Fruit fly (Drosophila melanogaster): ENCODE results near the gene Fum2.
A peak's percentile ranks its signal among the peaks of the same experiment; 100 is the strongest.

Gene Fum2

dm6 chrX:6683635-6684499, 2.3 kb downstream of the Fum2 start, which contains the start of gene Pink1 (continued):
- TF ChIP-seq CG8924 (tag; optimal IDR thresholded peaks at IDR 0.05), result no peak
- TF ChIP-seq zfh1 (GFP tag; IDR thresholded peaks at IDR 0.05), result no peak
- TF ChIP-seq crol (GFP tag; IDR thresholded peaks at IDR 0.05), result peak; percentile 91
- no peak for TF ChIP-seq dysf (GFP tag; IDR thresholded peaks at IDR 0.05)
- TF ChIP-seq CrebB (tag; optimal IDR thresholded peaks at IDR 0.05), result no peak
- TF ChIP-seq Med (GFP tag), result peak; percentile 59
- no peak for TF ChIP-seq CG13296 (GFP tag; optimal IDR thresholded peaks at IDR 0.05)
- peak; percentile 91 for TF ChIP-seq CG13624 (GFP tag; optimal IDR thresholded peaks at IDR 0.05)
- TF ChIP-seq Sin3A (optimal IDR thresholded peaks at IDR 0.05), result peak; percentile 11
- TF ChIP-seq Kr (GFP tag; optimal IDR thresholded peaks at IDR 0.05), result no peak
- TF ChIP-seq CG17186 (GFP tag; optimal IDR thresholded peaks at IDR 0.05), result no peak
- TF ChIP-seq sd (tag; optimal IDR thresholded peaks at IDR 0.05), result no peak
- peak; percentile 11 for TF ChIP-seq CoRest (tag; optimal IDR thresholded peaks at IDR 0.05)
- TF ChIP-seq Myb (GFP tag; optimal IDR thresholded peaks at IDR 0.05), result peak; percentile 98
- peak; percentile 1 for TF ChIP-seq Ets97D (GFP tag; optimal IDR thresholded peaks at IDR 0.05)
- peak in 1 of 2 experiments; percentile 13 for TF ChIP-seq insv (GFP tag; optimal IDR thresholded peaks at IDR 0.05)
- peak; percentile 41 for TF ChIP-seq cg (GFP tag; optimal IDR thresholded peaks at IDR 0.05)
- peak; percentile 53 for TF ChIP-seq MESR4 (GFP tag; optimal IDR thresholded peaks at IDR 0.05)
- TF ChIP-seq sug (tag; optimal IDR thresholded peaks at IDR 0.05), result peak; percentile 14
- no peak for TF ChIP-seq org-1 (GFP tag; optimal IDR thresholded peaks at IDR 0.05)
- TF ChIP-seq nom (GFP tag; optimal IDR thresholded peaks at IDR 0.05), result peak; percentile 30
- TF ChIP-seq ato (GFP tag; IDR thresholded peaks at IDR 0.05; ENCODE audit: partially characterized antibody), result peak; percentile 60; the same call in 1 of the 2 replicates
- TF ChIP-seq CG2116 (GFP tag; optimal IDR thresholded peaks at IDR 0.05), result peak; percentile 51
- TF ChIP-seq sens-2 (GFP tag; IDR thresholded peaks at IDR 0.05), result no peak
- no peak for TF ChIP-seq CG11723 (GFP tag; optimal IDR thresholded peaks at IDR 0.05)
- peak; percentile 15; the same call in 2 of the 3 replicates for TF ChIP-seq CG34224 (GFP tag; IDR thresholded peaks at IDR 0.05; ENCODE audit: partially characterized antibody)
- peak; percentile 42 for TF ChIP-seq CG9797 (GFP tag; optimal IDR thresholded peaks at IDR 0.05)
- peak; percentile 23 for TF ChIP-seq Fer1 (GFP tag; optimal IDR thresholded peaks at IDR 0.05)
- no peak for TF ChIP-seq p53 (GFP tag; optimal IDR thresholded peaks at IDR 0.05)
- no peak for TF ChIP-seq lov (optimal IDR thresholded peaks at IDR 0.05)
- TF ChIP-seq lov (GFP tag; IDR thresholded peaks at IDR 0.05), result no peak
- TF ChIP-seq CG7839 (tag; optimal IDR thresholded peaks at IDR 0.05), result no peak
- TF ChIP-seq YL-1 (GFP tag; optimal IDR thresholded peaks at IDR 0.05), result peak; percentile 70
- TF ChIP-seq CTCF (GFP tag; optimal IDR thresholded peaks at IDR 0.05), result peak; percentile 57
- TF ChIP-seq ewg (GFP tag; optimal IDR thresholded peaks at IDR 0.05), result no peak
- TF ChIP-seq stwl (tag; optimal IDR thresholded peaks at IDR 0.05), result peak; percentile 42
- no peak for TF ChIP-seq CG15479 (GFP tag; optimal IDR thresholded peaks at IDR 0.05)
- no peak for TF ChIP-seq CG3065 (GFP tag; optimal IDR thresholded peaks at IDR 0.05)
- TF ChIP-seq CG14710 (tag; optimal IDR thresholded peaks at IDR 0.05), result peak; percentile 99
- TF ChIP-seq vnd (GFP tag; IDR thresholded peaks at IDR 0.05; ENCODE audit: partially characterized antibody), result peak; percentile 15; the same call in 1 of the 3 replicates
- TF ChIP-seq bcd (GFP tag; optimal IDR thresholded peaks at IDR 0.05), result no peak
- TF ChIP-seq Opbp (GFP tag; IDR thresholded peaks at IDR 0.05; ENCODE audit: partially characterized antibody), result peak; percentile 47; the same call in 1 of the 3 replicates
- TF ChIP-seq Hsf (GFP tag; optimal IDR thresholded peaks at IDR 0.05), result no peak
- TF ChIP-seq Lhr (GFP tag; optimal IDR thresholded peaks at IDR 0.05), result peak; percentile 1
- peak; percentile 2 for TF ChIP-seq Abd-B (GFP tag; optimal IDR thresholded peaks at IDR 0.05)
- no peak for TF ChIP-seq row (GFP tag; IDR thresholded peaks at IDR 0.05)
- 0 out of 2 replicates have a peak, but pooled peaks have one; percentile 34 for TF ChIP-seq sna (GFP tag; IDR thresholded peaks at IDR 0.05; ENCODE audit: partially characterized antibody)
- TF ChIP-seq CG16813 (GFP tag; IDR thresholded peaks at IDR 0.05; ENCODE audit: partially characterized antibody), result peak; percentile 46; the same call in 2 of the 3 replicates
- no peak for TF ChIP-seq CG33213 (GFP tag; optimal IDR thresholded peaks at IDR 0.05)
